Fruit fly (Drosophila melanogaster) S2 (cell line): ENCODE data around the gene fax.

Source experiments
- CG8478 ChIP-seq: fragments of >200 bp; optimal IDR thresholded peaks from 2 replicates; lab custom pipeline; 2018
- CTCF ChIP-seq, 2 experiments: fragments of >200 bp; optimal IDR thresholded peaks; 2 replicates each; lab custom pipeline; 2018

- TF ChIP-seq CG8478 (lab: Kevin White, UChicago) (no peak), CTCF (optimal IDR thresholded peaks at IDR 0.05; lab: Kevin White, UChicago) (no peak)
Observed at dm6 chr3L:16356171-16356765, 55.4 kb downstream of the fax start.
